Fruit fly (Drosophila melanogaster): ENCODE data around the gene CG18493.

Gene CG18493

DNA sequence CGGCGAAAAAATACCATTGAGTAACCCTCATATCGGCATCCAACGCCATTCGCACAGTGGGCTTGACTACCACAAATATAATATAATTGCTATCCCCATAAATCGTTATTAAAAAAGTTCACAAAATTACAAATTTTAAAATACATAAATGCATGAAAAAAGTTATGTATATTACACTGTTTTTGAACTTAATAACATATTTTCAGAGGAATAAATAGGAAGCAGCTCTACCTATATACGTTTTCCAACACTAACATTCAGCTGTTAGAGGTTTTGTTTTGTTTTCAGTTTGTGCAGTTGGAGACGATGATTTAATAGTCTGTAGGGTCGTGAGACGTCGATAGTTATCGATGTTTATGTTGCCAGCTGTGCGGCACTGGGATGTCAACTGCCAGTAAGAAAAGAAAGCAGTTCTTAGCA lies 13.0 kb downstream of the CG18493 start, which contains the start of the genes Ino80 and Aptx (continued):
- TF ChIP-seq CG16815 (GFP tag; optimal IDR thresholded peaks at IDR 0.05): peak; percentile 96
- TF ChIP-seq E2f1 (GFP tag; IDR thresholded peaks at IDR 0.05): peak; percentile 93
- peak; percentile 95 for TF ChIP-seq lmd (GFP tag; IDR thresholded peaks at IDR 0.05)
- no peak for TF ChIP-seq ftz-f1 (GFP tag; optimal IDR thresholded peaks at IDR 0.05)
- TF ChIP-seq CG2712 (tag; optimal IDR thresholded peaks at IDR 0.05): peak; percentile 94
- no peak for TF ChIP-seq oc (tag; optimal IDR thresholded peaks at IDR 0.05)
- TF ChIP-seq CG4424 (GFP tag; optimal IDR thresholded peaks at IDR 0.05): peak; percentile 93
- peak; percentile 77 for TF ChIP-seq gfzf (GFP tag; optimal IDR thresholded peaks at IDR 0.05)
- peak; percentile 93 for TF ChIP-seq CG14860 (GFP tag; IDR thresholded peaks at IDR 0.05; ENCODE audit: partially characterized antibody)
- peak; percentile 86 for TF ChIP-seq dm (GFP tag; optimal IDR thresholded peaks at IDR 0.05)
- TF ChIP-seq wor (GFP tag; IDR thresholded peaks at IDR 0.05): peak; percentile 89
- TF ChIP-seq CG13296 (GFP tag; optimal IDR thresholded peaks at IDR 0.05): no peak
- TF ChIP-seq so (GFP tag; IDR thresholded peaks at IDR 0.05): peak; percentile 81; the same call in 2 of the 3 replicates
- TF ChIP-seq unpg (GFP tag; optimal IDR thresholded peaks at IDR 0.05): peak; percentile 96
- TF ChIP-seq kah (GFP tag; optimal IDR thresholded peaks at IDR 0.05): peak; percentile 55
- TF ChIP-seq CG18476 (GFP tag; optimal IDR thresholded peaks at IDR 0.05): peak; percentile 94
- TF ChIP-seq rib (GFP tag; IDR thresholded peaks at IDR 0.05): peak; percentile 95
- peak; percentile 94 for TF ChIP-seq Aef1 (GFP tag; IDR thresholded peaks at IDR 0.05)
- TF ChIP-seq CG6683 (GFP tag; optimal IDR thresholded peaks at IDR 0.05): no peak
- TF ChIP-seq p53 (GFP tag; optimal IDR thresholded peaks at IDR 0.05): peak; percentile 77
- peak; percentile 95 for TF ChIP-seq jumu (GFP tag; optimal IDR thresholded peaks at IDR 0.05)
- TF ChIP-seq cwo (GFP tag; optimal IDR thresholded peaks at IDR 0.05): peak; percentile 78
- no peak for TF ChIP-seq h (optimal IDR thresholded peaks at IDR 0.05)
- TF ChIP-seq BtbVII (GFP tag; optimal IDR thresholded peaks at IDR 0.05): peak; percentile 74
- peak; percentile 96 for TF ChIP-seq tin (GFP tag; optimal IDR thresholded peaks at IDR 0.05)
- TF ChIP-seq mld (GFP tag; IDR thresholded peaks at IDR 0.05; ENCODE audit: partially characterized antibody): peak; percentile 81
- TF ChIP-seq Dll (GFP tag; IDR thresholded peaks at IDR 0.05; ENCODE audit: partially characterized antibody): peak; percentile 95
- peak; percentile 88 for TF ChIP-seq Fer2 (tag; optimal IDR thresholded peaks at IDR 0.05)
- TF ChIP-seq caup (GFP tag; optimal IDR thresholded peaks at IDR 0.05; ENCODE audit: severe bottlenecking): peak; percentile 89
- TF ChIP-seq ase (GFP tag; IDR thresholded peaks at IDR 0.05): peak; percentile 92
- no peak for TF ChIP-seq prd (optimal IDR thresholded peaks at IDR 0.05)
- TF ChIP-seq prd (GFP tag; IDR thresholded peaks at IDR 0.05): peak; percentile 96
- TF ChIP-seq Ssrp (tag; optimal IDR thresholded peaks at IDR 0.05): peak; percentile 96
- peak; percentile 81 for TF ChIP-seq HHEX (GFP tag; optimal IDR thresholded peaks at IDR 0.05)
- TF ChIP-seq Deaf1 (tag; optimal IDR thresholded peaks at IDR 0.05): no peak
- peak; percentile 91 for TF ChIP-seq nerfin-2 (GFP tag; IDR thresholded peaks at IDR 0.05; ENCODE audit: partially characterized antibody)
- TF ChIP-seq CG11093 (GFP tag; IDR thresholded peaks at IDR 0.05): peak; percentile 90
- TF ChIP-seq sob (GFP tag; IDR thresholded peaks at IDR 0.05): peak; percentile 96
- peak; percentile 72 for TF ChIP-seq CG18011 (GFP tag; optimal IDR thresholded peaks at IDR 0.05)
- peak; percentile 69 for TF ChIP-seq CG2875 (GFP tag; optimal IDR thresholded peaks at IDR 0.05)
- TF ChIP-seq BEAF-32 (GFP tag; optimal IDR thresholded peaks at IDR 0.05): peak; percentile 97
- peak; percentile 78 for TF ChIP-seq MTF-1 (GFP tag; optimal IDR thresholded peaks at IDR 0.05; ENCODE audit: borderline replicate concordance)
- peak; percentile 92 for TF ChIP-seq kay (GFP tag; optimal IDR thresholded peaks at IDR 0.05)
- peak; percentile 58 for TF ChIP-seq Jarid2 (GFP tag; optimal IDR thresholded peaks at IDR 0.05)
- TF ChIP-seq D19B (GFP tag; optimal IDR thresholded peaks at IDR 0.05): peak; percentile 81
- peak; percentile 85 for TF ChIP-seq CG4617 (GFP tag; optimal IDR thresholded peaks at IDR 0.05; ENCODE audit: borderline replicate concordance)
- TF ChIP-seq Dfd (GFP tag; optimal IDR thresholded peaks at IDR 0.05): peak in 1 of 2 experiments; percentile 52
- peak; percentile 78 for TF ChIP-seq CG17186 (GFP tag; optimal IDR thresholded peaks at IDR 0.05)
- TF ChIP-seq Neu2 (GFP tag; optimal IDR thresholded peaks at IDR 0.05; ENCODE audit: borderline replicate concordance): peak; percentile 84
- no peak for TF ChIP-seq HLHmδ (GFP tag; optimal IDR thresholded peaks at IDR 0.05)
